Fruit fly (Drosophila melanogaster) whole organism, embryonic: ENCODE data around the gene brm.
A peak's percentile ranks its signal among the peaks of the same experiment; 100 is the strongest.

Experiments
- Adf1 ChIP-seq: fragments of 200-800 bp; sonication (Bioruptor generic); IDR thresholded peaks from 2 replicates; pipeline ENCODE4 v1.3.6; 2022; ENCODE audit warnings: missing biosample characterization, missing genetic modification characterization
- Atf6 ChIP-seq: fragments of 200-800 bp; sonication (Bioruptor generic); IDR thresholded peaks from 2 replicates; pipeline ENCODE4 v1.3.6; 2022; ENCODE audit warnings: missing biosample characterization, missing genetic modification characterization
- Awh ChIP-seq: fragments of 200-800 bp; sonication (Bioruptor generic); IDR thresholded peaks from 2 replicates; pipeline ENCODE4, ENCODE4 v1.3.6; 2022; ENCODE audit warnings: missing biosample characterization, missing genetic modification characterization
- Bdp1 ChIP-seq: fragments of 200-800 bp; sonication (Bioruptor generic); optimal IDR thresholded peaks from 3 replicates; lab custom pipeline; 2016; ENCODE audit warnings: missing biosample characterization, missing genetic modification characterization
- Bgb ChIP-seq: fragments of 200-800 bp; sonication (Bioruptor generic); IDR thresholded peaks from 2 replicates; pipeline ENCODE4 v1.3.6; 2022; ENCODE audit warnings: missing biosample characterization, missing genetic modification characterization; ENCODE audit not compliant: partially characterized antibody
- C15 ChIP-seq: fragments of 200-800 bp; sonication (Bioruptor generic); IDR thresholded peaks from 3 replicates; pipeline ENCODE4 v1.3.6; 2022; ENCODE audit warnings: missing biosample characterization, missing genetic modification characterization
- CG10321 ChIP-seq: fragments of 200-800 bp; sonication (Bioruptor generic); IDR thresholded peaks from 2 replicates; pipeline ENCODE4 v1.3.6; 2022; ENCODE audit warnings: missing biosample characterization, missing genetic modification characterization
- CG10543 ChIP-seq: fragments of 200-800 bp; sonication (Bioruptor generic); optimal IDR thresholded peaks from 3 replicates; lab custom pipeline; 2017; ENCODE audit warnings: missing biosample characterization, mild to moderate bottlenecking, missing genetic modification characterization, moderate library complexity
- CG11456 ChIP-seq: fragments of 200-800 bp; sonication (Bioruptor generic); IDR thresholded peaks from 3 replicates; pipeline ENCODE4 v1.3.6; 2022; ENCODE audit warnings: missing biosample characterization, missing genetic modification characterization
- CG12769 ChIP-seq: fragments of 200-800 bp; sonication (Bioruptor generic); optimal IDR thresholded peaks from 2 replicates; lab custom pipeline; 2019; ENCODE audit warnings: missing biosample characterization, mild to moderate bottlenecking, missing genetic modification characterization, moderate library complexity
- CG13287 ChIP-seq: fragments of 200-800 bp; sonication (Bioruptor generic); IDR thresholded peaks from 2 replicates; pipeline ENCODE4 v1.3.6; 2022; ENCODE audit warnings: missing biosample characterization, missing genetic modification characterization; ENCODE audit not compliant: partially characterized antibody
- CG13894 ChIP-seq: fragments of 200-800 bp; sonication (Bioruptor generic); optimal IDR thresholded peaks from 3 replicates; lab custom pipeline; 2018; ENCODE audit warnings: missing biosample characterization, mild to moderate bottlenecking, missing genetic modification characterization, moderate library complexity
- CG18619 ChIP-seq: fragments of 200-800 bp; sonication (Bioruptor generic); optimal IDR thresholded peaks from 3 replicates; lab custom pipeline; 2017; ENCODE audit warnings: missing biosample characterization, mild to moderate bottlenecking, missing genetic modification characterization
- CG2116 ChIP-seq: fragments of 200-800 bp; sonication (Bioruptor generic); optimal IDR thresholded peaks from 3 replicates; lab custom pipeline; 2018; ENCODE audit warnings: missing biosample characterization, mild to moderate bottlenecking, missing genetic modification characterization
- CG2199 ChIP-seq: fragments of 200-800 bp; sonication (Bioruptor generic); IDR thresholded peaks from 3 replicates; pipeline ENCODE4 v1.3.6; 2022; ENCODE audit warnings: missing biosample characterization, missing genetic modification characterization
- CG2712 ChIP-seq: fragments of 200-800 bp; optimal IDR thresholded peaks from 3 replicates; lab custom pipeline; 2019; ENCODE audit warnings: missing biosample characterization, mild to moderate bottlenecking, missing genetic modification characterization, moderate library complexity
- CG2889 ChIP-seq: fragments of 200-800 bp; sonication (Bioruptor generic); IDR thresholded peaks from 3 replicates; pipeline ENCODE4 v1.3.6; 2022; ENCODE audit warnings: missing biosample characterization, missing genetic modification characterization
- CG32767 ChIP-seq: fragments of 200-800 bp; sonication (Bioruptor generic); IDR thresholded peaks from 2 replicates; pipeline ENCODE4 v1.3.6; 2022; ENCODE audit warnings: missing biosample characterization, missing genetic modification characterization
- CG34422 ChIP-seq: fragments of 200-800 bp; sonication (Bioruptor generic); IDR thresholded peaks from 3 replicates; pipeline ENCODE4 v1.3.6; 2022; ENCODE audit warnings: missing biosample characterization, missing genetic modification characterization
- CG42726 ChIP-seq: fragments of 200-800 bp; sonication (Bioruptor generic); IDR thresholded peaks from 2 replicates; pipeline ENCODE4 v1.3.6; 2022; ENCODE audit warnings: missing biosample characterization, missing genetic modification characterization; ENCODE audit not compliant: partially characterized antibody
- CG4424 ChIP-seq: fragments of 200-800 bp; sonication (Bioruptor generic); optimal IDR thresholded peaks from 3 replicates; lab custom pipeline; 2016; ENCODE audit warnings: missing biosample characterization, missing genetic modification characterization
- CG6254 ChIP-seq: fragments of 200-800 bp; sonication (Bioruptor generic); optimal IDR thresholded peaks from 3 replicates; lab custom pipeline; 2017; ENCODE audit warnings: mild to moderate bottlenecking, missing biosample characterization, missing genetic modification reagents, missing genetic modification characterization
- CG6272 ChIP-seq: fragments of 200-800 bp; sonication (Bioruptor generic); IDR thresholded peaks from 2 replicates; pipeline ENCODE4 v1.3.6; 2022; ENCODE audit warnings: missing biosample characterization, missing genetic modification characterization
- CG9727 ChIP-seq: fragments of 200-800 bp; sonication (Bioruptor generic); optimal IDR thresholded peaks from 3 replicates; lab custom pipeline; 2017; ENCODE audit warnings: missing biosample characterization, mild to moderate bottlenecking, missing genetic modification characterization
- CTCF ChIP-seq: fragments of 200-800 bp; sonication (Bioruptor generic); optimal IDR thresholded peaks from 2 replicates; lab custom pipeline; 2017; ENCODE audit warnings: missing biosample characterization, mild to moderate bottlenecking, missing genetic modification characterization, moderate library complexity
- Camta ChIP-seq: fragments of 200-800 bp; sonication (Bioruptor generic); optimal IDR thresholded peaks from 2 replicates; lab custom pipeline; 2016; ENCODE audit warnings: missing biosample characterization, missing genetic modification characterization
- Deaf1 ChIP-seq: fragments of 200-800 bp; optimal IDR thresholded peaks from 3 replicates; lab custom pipeline; 2019; ENCODE audit warnings: missing biosample characterization, mild to moderate bottlenecking, missing genetic modification characterization, moderate library complexity
- E2f1 ChIP-seq: fragments of 200-800 bp; sonication (Bioruptor generic); IDR thresholded peaks from 2 replicates; pipeline ENCODE4 v1.3.6; 2022; ENCODE audit warnings: missing biosample characterization, missing genetic modification characterization
- ERR ChIP-seq: fragments of 200-800 bp; sonication (Bioruptor generic); optimal IDR thresholded peaks from 2 replicates; lab custom pipeline; 2016; ENCODE audit warnings: missing biosample characterization, missing genetic modification characterization
- Lhr ChIP-seq: fragments of 200-800 bp; sonication (Bioruptor generic); optimal IDR thresholded peaks from 3 replicates; lab custom pipeline; 2017; ENCODE audit warnings: mild to moderate bottlenecking, missing biosample characterization, missing genetic modification reagents, missing genetic modification characterization
- MTF-1 ChIP-seq: fragments of 200-800 bp; sonication (Bioruptor generic); optimal IDR thresholded peaks from 2 replicates; lab custom pipeline; 2018; ENCODE audit warnings: missing biosample characterization, mild to moderate bottlenecking, missing genetic modification characterization, borderline replicate concordance
- NfI ChIP-seq: fragments of 200-800 bp; sonication (Bioruptor generic); optimal IDR thresholded peaks from 3 replicates; lab custom pipeline; 2018; ENCODE audit warnings: missing biosample characterization, mild to moderate bottlenecking, missing genetic modification characterization, moderate library complexity
- Oaz ChIP-seq: fragments of 200-800 bp; sonication (Bioruptor generic); IDR thresholded peaks from 2 replicates; pipeline ENCODE4 v1.3.6; 2022; ENCODE audit warnings: missing biosample characterization, missing genetic modification characterization
- Sry-δ ChIP-seq: fragments of 200-800 bp; sonication (Bioruptor generic); optimal IDR thresholded peaks from 2 replicates; lab custom pipeline; 2016; ENCODE audit warnings: missing biosample characterization, missing genetic modification characterization
- abd-A ChIP-seq: fragments of 200-800 bp; sonication (Bioruptor generic); optimal IDR thresholded peaks from 3 replicates; lab custom pipeline; 2019; ENCODE audit warnings: missing biosample characterization, mild to moderate bottlenecking, missing genetic modification characterization, moderate library complexity
- ase ChIP-seq: fragments of 200-800 bp; sonication (Bioruptor generic); IDR thresholded peaks from 3 replicates; pipeline ENCODE4 v1.3.6; 2022; ENCODE audit warnings: missing biosample characterization, missing genetic modification characterization
- chinmo ChIP-seq: fragments of 200-800 bp; sonication (Bioruptor generic); IDR thresholded peaks from 4 replicates; pipeline ENCODE4 v1.3.6; 2022; ENCODE audit warnings: missing biosample characterization, missing genetic modification characterization; ENCODE audit not compliant: partially characterized antibody
- chm ChIP-seq: fragments of 200-800 bp; sonication (Bioruptor generic); IDR thresholded peaks from 2 replicates; pipeline ENCODE4 v1.3.6; 2022; ENCODE audit warnings: missing biosample characterization, missing genetic modification characterization
- crol ChIP-seq: fragments of 200-800 bp; sonication (Bioruptor generic); IDR thresholded peaks from 2 replicates; pipeline ENCODE4 v1.3.6; 2022; ENCODE audit warnings: missing biosample characterization, missing genetic modification characterization
- gt ChIP-seq: fragments of 200-800 bp; sonication (Bioruptor generic); IDR thresholded peaks from 2 replicates; pipeline ENCODE4 v1.3.6; 2022; ENCODE audit warnings: missing biosample characterization, missing genetic modification characterization
- kay ChIP-seq: fragments of 200-800 bp; sonication (Bioruptor generic); optimal IDR thresholded peaks from 2 replicates; lab custom pipeline; 2016; ENCODE audit warnings: missing biosample characterization, missing genetic modification characterization
- ken ChIP-seq: fragments of 200-800 bp; sonication (Bioruptor generic); IDR thresholded peaks from 3 replicates; pipeline ENCODE4 v1.3.6; 2022; ENCODE audit warnings: missing biosample characterization, missing genetic modification characterization
- knrl ChIP-seq: fragments of 200-800 bp; sonication (Bioruptor generic); IDR thresholded peaks from 3 replicates; pipeline ENCODE4 v1.3.6; 2022; ENCODE audit warnings: missing biosample characterization, missing genetic modification characterization; ENCODE audit not compliant: partially characterized antibody
- lab ChIP-seq: fragments of 200-800 bp; sonication (Bioruptor generic); optimal IDR thresholded peaks from 3 replicates; lab custom pipeline; 2017; ENCODE audit warnings: missing biosample characterization, missing genetic modification characterization, mild to moderate bottlenecking, moderate library complexity, missing genetic modification reagents
- nom ChIP-seq: fragments of 200-800 bp; sonication (Bioruptor generic); optimal IDR thresholded peaks from 2 replicates; lab custom pipeline; 2017; ENCODE audit warnings: missing biosample characterization, missing genetic modification characterization, mild to moderate bottlenecking, moderate library complexity, missing genetic modification reagents
- sens-2 ChIP-seq: fragments of 200-800 bp; sonication (Bioruptor generic); IDR thresholded peaks from 2 replicates; pipeline ENCODE4 v1.3.6; 2022; ENCODE audit warnings: missing biosample characterization, missing genetic modification characterization
- seq ChIP-seq: fragments of 200-800 bp; sonication (Bioruptor generic); IDR thresholded peaks from 2 replicates; pipeline ENCODE4 v1.3.6; 2022; ENCODE audit warnings: missing biosample characterization, missing genetic modification characterization
- sisA ChIP-seq: fragments of 200-800 bp; sonication (Bioruptor generic); IDR thresholded peaks from 2 replicates; pipeline ENCODE4 v1.3.6; 2022; ENCODE audit warnings: missing biosample characterization, missing genetic modification characterization
- so ChIP-seq: fragments of 200-800 bp; sonication (Bioruptor generic); IDR thresholded peaks from 3 replicates; pipeline ENCODE4 v1.3.6; 2022; ENCODE audit warnings: missing biosample characterization, missing genetic modification characterization
- yki ChIP-seq: fragments of >200 bp; optimal IDR thresholded peaks from 3 replicates; lab custom pipeline; 2018

Gene brm

dm6 chr3L:15952909-15953308 lies 29.8 kb downstream of the brm start:
- TF ChIP-seq Sry-δ (GFP tag; lab: Kevin White, UChicago) (no peak), nom (peak; percentile 10), CTCF (no peak), Bdp1 (GFP tag; lab: Kevin White, UChicago) (no peak), CG10321 (GFP tag; lab: Robert Waterston, UW) (no peak), abd-A (peak; percentile 30), CG18619 (GFP tag; lab: Kevin White, UChicago) (no peak), CG10543 (GFP tag; lab: Kevin White, UChicago) (peak; percentile 30), lab (GFP tag; lab: Kevin White, UChicago) (peak; percentile 19), crol (GFP tag; lab: Robert Waterston, UW) (peak; percentile 88), CG9727 (GFP tag; lab: Kevin White, UChicago) (no peak), chm (0 out of 2 replicates have a peak, but pooled peaks have one; percentile 46), gt (GFP tag; lab: Robert Waterston, UW) (no peak), Deaf1 (tag; lab: Kevin White, UChicago) (peak; percentile 78), Atf6 (GFP tag; lab: Robert Waterston, UW) (no peak), CG34422 (no peak), CG42726 (GFP tag; lab: Robert Waterston, UW) (no peak), CG6272 (GFP tag; lab: Robert Waterston, UW) (no peak), Awh (GFP tag; lab: Robert Waterston, UW) (0 out of 2 replicates have a peak, but pooled peaks have one; percentile 12), CG13287 (GFP tag; lab: Robert Waterston, UW) (peak; percentile 10; the same call in 1 of the 2 replicates), E2f1 (0 out of 2 replicates have a peak, but pooled peaks have one; percentile 9), yki (lab: Kevin White, UChicago) (no peak), CG11456 (GFP tag; lab: Robert Waterston, UW) (no peak), seq (GFP tag; lab: Robert Waterston, UW) (no peak), Bgb (GFP tag; lab: Robert Waterston, UW) (peak; percentile 42; the same call in 1 of the 2 replicates), ERR (GFP tag; lab: Kevin White, UChicago) (no peak), Adf1 (GFP tag; lab: Robert Waterston, UW) (peak; percentile 96), knrl (0 out of 3 replicates have a peak, but pooled peaks have one; percentile 14), CG32767 (GFP tag; lab: Robert Waterston, UW) (no peak), CG12769 (tag; lab: Kevin White, UChicago) (peak; percentile 82), sisA (GFP tag; lab: Robert Waterston, UW) (no peak), chinmo (GFP tag; lab: Robert Waterston, UW) (0 out of 4 replicates have a peak, but pooled peaks have one; percentile 38)

dm6 chr3L:15952287-15952686 lies 30.4 kb downstream of the brm start:
- TF ChIP-seq CG2199 (0 out of 3 replicates have a peak, but pooled peaks have one; percentile 27), C15 (GFP tag; lab: Robert Waterston, UW) (0 out of 3 replicates have a peak, but pooled peaks have one; percentile 10), CG13287 (GFP tag; lab: Robert Waterston, UW) (no peak), CG13894 (tag; lab: Kevin White, UChicago) (peak; percentile 2)

dm6 chr3L:15940823-15941222 lies 41.8 kb downstream of the brm start:
- TF ChIP-seq sens-2 (GFP tag; lab: Robert Waterston, UW) (peak; percentile 61), ase (GFP tag; lab: Robert Waterston, UW) (peak; percentile 62; the same call in 2 of the 3 replicates), kay (GFP tag; lab: Kevin White, UChicago) (no peak), Lhr (GFP tag; lab: Kevin White, UChicago) (peak; percentile 35), CG2116 (GFP tag; lab: Kevin White, UChicago) (no peak), so (peak; percentile 50; the same call in 1 of the 3 replicates), CG4424 (GFP tag; lab: Kevin White, UChicago) (peak; percentile 46), ken (GFP tag; lab: Robert Waterston, UW) (peak; percentile 64; the same call in 1 of the 3 replicates), CG32767 (GFP tag; lab: Robert Waterston, UW) (peak; percentile 38; the same call in 1 of the 2 replicates), MTF-1 (GFP tag; lab: Kevin White, UChicago) (peak; percentile 4), NfI (peak; percentile 45), CG2889 (0 out of 3 replicates have a peak, but pooled peaks have one; percentile 41), CG6254 (GFP tag; lab: Kevin White, UChicago) (peak; percentile 62), Camta (GFP tag; lab: Kevin White, UChicago) (peak; percentile 54), Oaz (GFP tag; lab: Robert Waterston, UW) (0 out of 2 replicates have a peak, but pooled peaks have one; percentile 26), CG2712 (tag; lab: Kevin White, UChicago) (peak; percentile 79)
